Worm (Caenorhabditis elegans): ENCODE measurements around the gene Y45F3A.9.

Y45F3A.9 gene

ce11 chrIII:10624564-10624963, 29.6 kb upstream of the Y45F3A.9 start (continued):
- TF ChIP-seq jun-1 (tag; optimal IDR thresholded peaks at IDR 0.05): no peak
- peak; percentile 4 for TF ChIP-seq mep-1 (tag; optimal IDR thresholded peaks at IDR 0.05)
- 0 out of 2 replicates have a peak, but pooled peaks have one; percentile 17 for TF ChIP-seq mxl-2 (GFP tag; conservative IDR thresholded peaks at IDR 0.05)
- no peak for TF ChIP-seq ceh-82 (tag; optimal IDR thresholded peaks at IDR 0.05)
- peak in 1 of 2 experiments; percentile 63 for TF ChIP-seq daf-16 (GFP tag; optimal IDR thresholded peaks at IDR 0.05)
- peak; percentile 78 for TF ChIP-seq daf-16 (tag; optimal IDR thresholded peaks at IDR 0.05)
- TF ChIP-seq nhr-76 (tag; optimal IDR thresholded peaks at IDR 0.05): no peak
- peak; percentile 35 for TF ChIP-seq nhr-102 (tag; optimal IDR thresholded peaks at IDR 0.05)
- TF ChIP-seq attf-4 (tag; optimal IDR thresholded peaks at IDR 0.05): no peak
- TF ChIP-seq lin-1 (GFP tag; IDR thresholded peaks at IDR 0.05): peak; percentile 64; the same call in 1 of the 2 replicates
- TF ChIP-seq F26F4.8 (GFP tag; conservative IDR thresholded peaks at IDR 0.05): peak; percentile 80
- no peak for TF ChIP-seq Y5F2A.4 (GFP tag; optimal IDR thresholded peaks at IDR 0.05)
- TF ChIP-seq ces-1 (GFP tag; optimal IDR thresholded peaks at IDR 0.05): no peak
- TF ChIP-seq aly-2 (tag; optimal IDR thresholded peaks at IDR 0.05): no peak
- no peak for TF ChIP-seq zip-11 (GFP tag; IDR thresholded peaks at IDR 0.05)
- TF ChIP-seq tra-1 (GFP tag; IDR thresholded peaks at IDR 0.05): peak; percentile 76
- TF ChIP-seq zfp-3 (GFP tag; conservative IDR thresholded peaks at IDR 0.05): 0 out of 2 replicates have a peak, but pooled peaks have one; percentile 27
- TF ChIP-seq T20F7.1 (GFP tag; optimal IDR thresholded peaks at IDR 0.05): no peak
- TF ChIP-seq ceh-32 (tag; optimal IDR thresholded peaks at IDR 0.05; ENCODE audit: poor library complexity): no peak
- TF ChIP-seq vab-7 (GFP tag; IDR thresholded peaks at IDR 0.05): peak; percentile 94
- TF ChIP-seq sdz-12 (GFP tag; optimal IDR thresholded peaks at IDR 0.05): peak; percentile 56
- TF ChIP-seq lin-29 (GFP tag; IDR thresholded peaks at IDR 0.05): no peak
- TF ChIP-seq cey-2 (tag; optimal IDR thresholded peaks at IDR 0.05; ENCODE audit: borderline replicate concordance, insufficient read depth): no peak
- TF ChIP-seq gei-8 (GFP tag; optimal IDR thresholded peaks at IDR 0.05): peak; percentile 30
- TF ChIP-seq zag-1 (tag; optimal IDR thresholded peaks at IDR 0.05): no peak
- TF ChIP-seq tag-97 (GFP tag; IDR thresholded peaks at IDR 0.05): no peak
- no peak for TF ChIP-seq saeg-2 (GFP tag; IDR thresholded peaks at IDR 0.05)
- no peak for TF ChIP-seq R02D3.7 (tag; optimal IDR thresholded peaks at IDR 0.05)
- TF ChIP-seq mxl-3 (GFP tag; optimal IDR thresholded peaks at IDR 0.05): peak; percentile 20
- TF ChIP-seq pha-4 (GFP tag; IDR thresholded peaks at IDR 0.05): peak; percentile 88
- TF ChIP-seq pha-4 (tag; optimal IDR thresholded peaks at IDR 0.05): no peak
- peak; percentile 51 for TF ChIP-seq nhr-6 (tag; optimal IDR thresholded peaks at IDR 0.05)
- no peak for TF ChIP-seq zip-2 (tag; optimal IDR thresholded peaks at IDR 0.05)

- TF ChIP-seq nhr-11 (tag; optimal IDR thresholded peaks at IDR 0.05) (no peak), ces-1 (GFP tag; optimal IDR thresholded peaks at IDR 0.05) (no peak), lim-7 (GFP tag; IDR thresholded peaks at IDR 0.05) (no peak), dve-1 (tag; optimal IDR thresholded peaks at IDR 0.05; ENCODE audit: insufficient read depth) (peak; percentile 78), mxl-2 (GFP tag; conservative IDR thresholded peaks at IDR 0.05) (no peak), nhr-28 (tag; optimal IDR thresholded peaks at IDR 0.05) (peak; percentile 68), mdt-29 (GFP tag; IDR thresholded peaks at IDR 0.05) (peak; percentile 64; the same call in 1 of the 2 replicates), nhr-237 (tag; optimal IDR thresholded peaks at IDR 0.05) (no peak), unc-62 (GFP tag; optimal IDR thresholded peaks at IDR 0.05 in 1 of 2) (peak in 1 of 2 experiments; percentile 97), unc-62 (tag; optimal IDR thresholded peaks at IDR 0.05) (peak; percentile 26), zfp-2 (tag; optimal IDR thresholded peaks at IDR 0.05) (no peak), dpl-1 (GFP tag; optimal IDR thresholded peaks at IDR 0.05) (peak; percentile 77), dmd-8 (GFP tag; IDR thresholded peaks at IDR 0.05) (0 out of 2 replicates have a peak, but pooled peaks have one; percentile 32), daf-8 (GFP tag; IDR thresholded peaks at IDR 0.05) (no peak), sdz-12 (GFP tag; optimal IDR thresholded peaks at IDR 0.05) (peak; percentile 29), mes-2 (tag; optimal IDR thresholded peaks at IDR 0.05; ENCODE audit: poor library complexity, severe bottlenecking) (peak; percentile 99), Y75B8A.6 (GFP tag; IDR thresholded peaks at IDR 0.05) (no peak), Y105C5A.15 (GFP tag; IDR thresholded peaks at IDR 0.05) (no peak), saeg-2 (GFP tag; IDR thresholded peaks at IDR 0.05) (no peak), pha-4 (GFP tag; IDR thresholded peaks at IDR 0.05) (peak; percentile 60; the same call in 1 of the 2 replicates), pha-4 (tag; optimal IDR thresholded peaks at IDR 0.05) (no peak), zip-2 (tag; optimal IDR thresholded peaks at IDR 0.05) (peak; percentile 32), ceh-62 (tag; optimal IDR thresholded peaks at IDR 0.05) (no peak), lir-3 (tag; optimal IDR thresholded peaks at IDR 0.05) (no peak), nhr-25 (tag; optimal IDR thresholded peaks at IDR 0.05; ENCODE audit: borderline replicate concordance, insufficient read depth) (no peak), attf-4 (tag; optimal IDR thresholded peaks at IDR 0.05) (no peak), nhr-102 (tag; optimal IDR thresholded peaks at IDR 0.05) (peak; percentile 83)
Measured at ce11 chrIII:10621208-10621607, 26.2 kb upstream of the Y45F3A.9 start, which contains the start of the genes lron-10 and hpr-9. Gene lron-10, minus strand, starts transcription at chrIII:10621369. Gene hpr-9, plus strand, starts transcription at chrIII:10621551.

Data from whole organism, L4 larva.